Worm (Caenorhabditis elegans): ENCODE measurements around the gene abu-4.
"Not testable (repeated sequence)": the region's sequence is repeated elsewhere in the genome, so short reads cannot be mapped to it uniquely, and the experiment has no call there.

abu-4 gene

DNA sequence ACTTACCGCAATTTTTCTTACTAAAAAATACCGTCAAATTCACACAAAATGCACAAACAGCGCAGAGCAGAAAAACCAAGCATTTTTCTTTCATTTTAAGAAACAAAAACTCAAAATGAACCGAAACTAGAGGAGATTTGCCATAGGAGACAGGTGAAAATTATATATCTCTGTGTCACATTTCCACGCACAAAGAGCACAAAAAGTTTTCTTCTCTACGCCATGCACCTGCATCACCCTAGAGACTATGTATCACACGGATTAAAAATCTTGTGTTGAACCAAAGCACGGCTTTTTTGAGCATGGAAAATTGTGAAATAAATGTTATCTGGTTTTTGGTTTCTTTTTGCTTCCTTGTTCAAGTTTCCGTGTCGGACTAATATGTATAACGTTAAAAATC, 29.1 kb downstream of the abu-4 start, which contains the start of gene irld-15:
irld-15 (minus strand) TSS at position 101 of the 400 bp plus-strand sequence.
- TF ChIP-seq ama-1 (optimal IDR thresholded peaks at IDR 0.05) (no peak), sea-1 (GFP tag; conservative IDR thresholded peaks at IDR 0.05) (no peak), flt-1 (GFP tag; IDR thresholded peaks at IDR 0.05) (no peak), scrt-1 (GFP tag; IDR thresholded peaks at IDR 0.05) (no peak), tbx-37 (GFP tag; conservative IDR thresholded peaks at IDR 0.05) (no peak), pes-1 (GFP tag; IDR thresholded peaks at IDR 0.05) (no peak), aly-1 (tag; optimal IDR thresholded peaks at IDR 0.05) (no peak), hnd-1 (tag; optimal IDR thresholded peaks at IDR 0.05) (no peak), ceh-36 (tag; optimal IDR thresholded peaks at IDR 0.05) (no peak), B0310.2 (tag; optimal IDR thresholded peaks at IDR 0.05) (no peak), ceh-13 (GFP tag; optimal IDR thresholded peaks at IDR 0.05) (no peak), hmbx-1 (tag; optimal IDR thresholded peaks at IDR 0.05) (no peak), ets-7 (tag; optimal IDR thresholded peaks at IDR 0.05) (no peak), hmg-4 (GFP tag; optimal IDR thresholded peaks at IDR 0.05) (no peak), tbx-11 (GFP tag; IDR thresholded peaks at IDR 0.05) (no peak), tra-4 (tag; optimal IDR thresholded peaks at IDR 0.05) (no peak), F13C5.2 (tag; optimal IDR thresholded peaks at IDR 0.05) (no peak)

- TF ChIP-seq hmg-4 (GFP tag; optimal IDR thresholded peaks at IDR 0.05) (no peak), sea-1 (GFP tag; conservative IDR thresholded peaks at IDR 0.05) (no peak), pes-1 (GFP tag; IDR thresholded peaks at IDR 0.05) (no peak), scrt-1 (GFP tag; IDR thresholded peaks at IDR 0.05) (no peak), tra-4 (tag; optimal IDR thresholded peaks at IDR 0.05) (no peak), ceh-36 (tag; optimal IDR thresholded peaks at IDR 0.05) (no peak), ceh-13 (GFP tag; optimal IDR thresholded peaks at IDR 0.05) (no peak), hnd-1 (tag; optimal IDR thresholded peaks at IDR 0.05) (no peak), aly-1 (tag; optimal IDR thresholded peaks at IDR 0.05) (no peak), ets-7 (tag; optimal IDR thresholded peaks at IDR 0.05) (no peak), ama-1 (optimal IDR thresholded peaks at IDR 0.05) (no peak), B0310.2 (tag; optimal IDR thresholded peaks at IDR 0.05) (no peak), tbx-11 (GFP tag; IDR thresholded peaks at IDR 0.05) (no peak), hmbx-1 (tag; optimal IDR thresholded peaks at IDR 0.05) (no peak)
Observed at ce11 chrV:2306383-2306782, 31.7 kb downstream of the abu-4 start.

- no peak for TF ChIP-seq tbx-11 (GFP tag; IDR thresholded peaks at IDR 0.05)
- TF ChIP-seq flt-1 (GFP tag; IDR thresholded peaks at IDR 0.05): no peak
- TF ChIP-seq ceh-36 (tag; optimal IDR thresholded peaks at IDR 0.05): no peak
- TF ChIP-seq F13C5.2 (tag; optimal IDR thresholded peaks at IDR 0.05): no peak
- no peak for TF ChIP-seq aly-1 (tag; optimal IDR thresholded peaks at IDR 0.05)
- no peak for TF ChIP-seq hmg-4 (GFP tag; optimal IDR thresholded peaks at IDR 0.05)
- TF ChIP-seq hnd-1 (tag; optimal IDR thresholded peaks at IDR 0.05): no peak
- TF ChIP-seq ama-1 (optimal IDR thresholded peaks at IDR 0.05): no peak
- no peak for TF ChIP-seq pes-1 (GFP tag; IDR thresholded peaks at IDR 0.05)
- TF ChIP-seq scrt-1 (GFP tag; IDR thresholded peaks at IDR 0.05): no peak
- no peak for TF ChIP-seq sea-1 (GFP tag; conservative IDR thresholded peaks at IDR 0.05)
- TF ChIP-seq tra-4 (tag; optimal IDR thresholded peaks at IDR 0.05): no peak
- no peak for TF ChIP-seq tbx-37 (GFP tag; conservative IDR thresholded peaks at IDR 0.05)
- no peak for TF ChIP-seq ets-7 (tag; optimal IDR thresholded peaks at IDR 0.05)
- TF ChIP-seq ceh-13 (GFP tag; optimal IDR thresholded peaks at IDR 0.05): no peak
- no peak for TF ChIP-seq hmbx-1 (tag; optimal IDR thresholded peaks at IDR 0.05)
- no peak for TF ChIP-seq B0310.2 (tag; optimal IDR thresholded peaks at IDR 0.05)
Observed at ce11 chrV:2308246-2308645, 33.6 kb downstream of the abu-4 start.

ce11 chrV:2321001-2321400, 46.4 kb downstream of the abu-4 start, which contains the start of gene Y19D10B.6:
Gene Y19D10B.6, minus strand, starts transcription at chrV:2321101.
- TF ChIP-seq B0310.2 (tag; optimal IDR thresholded peaks at IDR 0.05); flt-1 (GFP tag; IDR thresholded peaks at IDR 0.05); tra-4 (tag; optimal IDR thresholded peaks at IDR 0.05): not testable (repeated sequence)

- not testable (repeated sequence) for TF ChIP-seq hnd-1 (tag; optimal IDR thresholded peaks at IDR 0.05); ama-1 (optimal IDR thresholded peaks at IDR 0.05); F13C5.2 (tag; optimal IDR thresholded peaks at IDR 0.05)
Observed at ce11 chrV:2322466-2322865, 47.8 kb downstream of the abu-4 start, which contains the start of gene pud-1.2. Gene pud-1.2, minus strand, starts transcription at chrV:2322566.

DNA sequence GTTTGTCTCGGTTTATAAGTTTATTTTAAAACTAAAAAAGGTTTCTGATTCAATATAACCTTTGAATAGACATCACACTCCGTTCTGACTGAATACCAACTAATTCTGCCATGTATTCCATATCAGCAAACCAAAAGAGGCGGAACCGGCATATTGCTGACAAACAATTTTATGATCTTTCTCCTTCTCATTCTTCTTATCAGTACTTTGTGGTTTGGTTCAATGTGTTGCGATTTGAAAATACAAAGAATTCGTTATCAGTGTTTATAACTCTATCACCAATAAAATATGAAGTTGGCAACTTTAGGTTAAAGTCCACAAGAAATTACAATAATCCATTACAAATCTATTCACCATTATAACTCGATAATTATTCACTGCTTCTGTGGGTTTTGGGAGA, 49.6 kb downstream of the abu-4 start:
- no peak for TF ChIP-seq tbx-37 (GFP tag; conservative IDR thresholded peaks at IDR 0.05)

- TF ChIP-seq tbx-11 (GFP tag; IDR thresholded peaks at IDR 0.05) (no peak), tra-4 (tag; optimal IDR thresholded peaks at IDR 0.05) (no peak), hmbx-1 (tag; optimal IDR thresholded peaks at IDR 0.05) (no peak), ama-1 (optimal IDR thresholded peaks at IDR 0.05) (no peak), hnd-1 (tag; optimal IDR thresholded peaks at IDR 0.05) (no peak), B0310.2 (tag; optimal IDR thresholded peaks at IDR 0.05) (no peak), ets-7 (tag; optimal IDR thresholded peaks at IDR 0.05) (no peak), ceh-13 (GFP tag; optimal IDR thresholded peaks at IDR 0.05) (no peak), ceh-36 (tag; optimal IDR thresholded peaks at IDR 0.05) (no peak), aly-1 (tag; optimal IDR thresholded peaks at IDR 0.05) (no peak), sea-1 (GFP tag; conservative IDR thresholded peaks at IDR 0.05) (no peak)
Observed at ce11 chrV:2325052-2325451, 50.4 kb downstream of the abu-4 start, which contains the start of gene pud-3. Gene pud-3, minus strand, starts transcription at chrV:2325152.
